Worm (Caenorhabditis elegans): ENCODE data around the gene daf-7.
A peak's percentile ranks its signal among the peaks of the same experiment; 100 is the strongest.

daf-7 gene

DNA sequence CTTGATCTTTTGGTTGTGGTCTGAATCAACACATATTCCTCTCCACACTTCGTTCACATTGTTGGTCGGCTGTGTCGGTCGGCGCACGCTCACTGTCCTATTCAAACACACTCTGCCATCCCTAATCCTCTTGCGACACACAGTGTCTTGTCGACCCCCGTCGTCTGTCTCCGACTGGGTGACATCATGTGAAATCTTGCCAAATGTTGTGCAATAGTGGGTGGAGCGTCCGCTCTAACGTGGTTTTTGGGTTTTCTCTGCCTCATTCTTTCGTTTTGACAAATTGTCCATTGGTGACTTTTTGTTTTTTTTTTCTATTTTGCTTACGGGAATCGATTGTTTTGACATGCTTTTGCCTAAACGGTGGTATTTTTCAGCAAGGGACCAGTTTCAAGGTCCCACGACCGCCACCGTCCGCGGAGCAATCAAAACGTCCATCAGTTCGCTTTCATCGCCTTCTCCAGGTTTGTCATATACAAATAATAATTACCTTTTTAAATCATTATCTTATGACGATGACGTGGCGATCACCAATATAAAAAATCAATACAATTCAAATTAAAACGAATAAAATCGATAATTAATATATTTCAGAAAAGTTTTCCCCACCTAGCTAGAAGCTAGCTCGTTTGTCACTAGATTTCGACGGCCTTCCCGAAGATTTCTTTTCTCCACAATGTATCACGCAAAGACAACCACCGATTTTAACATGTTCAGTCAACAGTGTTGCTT lies 22.2 kb downstream of the daf-7 start (continued):
- peak; percentile 72 for TF ChIP-seq gei-8 (GFP tag; optimal IDR thresholded peaks at IDR 0.05)
- no peak for TF ChIP-seq daf-12 (tag; optimal IDR thresholded peaks at IDR 0.05)
- peak; percentile 78 for TF ChIP-seq lin-13 (GFP tag; optimal IDR thresholded peaks at IDR 0.05)
- TF ChIP-seq F44E2.7 (GFP tag; IDR thresholded peaks at IDR 0.05), result no peak
- TF ChIP-seq mxl-3 (GFP tag; optimal IDR thresholded peaks at IDR 0.05), result peak; percentile 99
- no peak for TF ChIP-seq snpc-4 (tag; optimal IDR thresholded peaks at IDR 0.05)
- peak in 1 of 2 experiments; percentile 52; a peak in 1 of 4 replicates for TF ChIP-seq madf-5 (GFP tag; IDR thresholded peaks at IDR 0.05)
- TF ChIP-seq tag-97 (GFP tag; IDR thresholded peaks at IDR 0.05), result no peak
- TF ChIP-seq ztf-11 (tag; optimal IDR thresholded peaks at IDR 0.05), result no peak
- TF ChIP-seq nhr-10 (tag; optimal IDR thresholded peaks at IDR 0.05), result peak; percentile 88
- peak; percentile 97 for TF ChIP-seq ama-1 (optimal IDR thresholded peaks at IDR 0.05)
- no peak for TF ChIP-seq lim-7 (GFP tag; IDR thresholded peaks at IDR 0.05)
- peak; percentile 98 for TF ChIP-seq hlh-11 (tag; optimal IDR thresholded peaks at IDR 0.05)
- no peak for TF ChIP-seq sdz-12 (GFP tag; optimal IDR thresholded peaks at IDR 0.05)
- peak; percentile 78; the same call in 1 of the 2 replicates for TF ChIP-seq lin-1 (GFP tag; IDR thresholded peaks at IDR 0.05)
- no peak for TF ChIP-seq lin-39 (tag; optimal IDR thresholded peaks at IDR 0.05)
- TF ChIP-seq unc-130 (GFP tag; optimal IDR thresholded peaks at IDR 0.05), result no peak
- peak; percentile 85 for TF ChIP-seq rbr-2 (tag; optimal IDR thresholded peaks at IDR 0.05)
- 0 out of 2 replicates have a peak, but pooled peaks have one; percentile 48 for TF ChIP-seq D1046.2 (GFP tag; IDR thresholded peaks at IDR 0.05)
- peak; percentile 98 for TF ChIP-seq ztf-7 (tag; optimal IDR thresholded peaks at IDR 0.05)
- peak; percentile 77 for TF ChIP-seq php-3 (GFP tag; IDR thresholded peaks at IDR 0.05)
- no peak for TF ChIP-seq daf-19 (GFP tag; conservative IDR thresholded peaks at IDR 0.05)
- peak; percentile 25 to 100 for TF ChIP-seq unc-62 (GFP tag; optimal IDR thresholded peaks at IDR 0.05 in 1 of 2)
- no peak for TF ChIP-seq unc-62 (tag; optimal IDR thresholded peaks at IDR 0.05)
- TF ChIP-seq lin-15B (tag; optimal IDR thresholded peaks at IDR 0.05), result no peak
- TF ChIP-seq daf-8 (GFP tag; IDR thresholded peaks at IDR 0.05), result no peak
- TF ChIP-seq nhr-76 (tag; optimal IDR thresholded peaks at IDR 0.05), result peak; percentile 37
- TF ChIP-seq egl-43 (GFP tag; IDR thresholded peaks at IDR 0.05), result peak; percentile 78
- TF ChIP-seq ceh-62 (tag; optimal IDR thresholded peaks at IDR 0.05), result no peak
- TF ChIP-seq Y105C5A.15 (GFP tag; IDR thresholded peaks at IDR 0.05), result 0 out of 2 replicates have a peak, but pooled peaks have one; percentile 27
- no peak for TF ChIP-seq F26F4.8 (GFP tag; conservative IDR thresholded peaks at IDR 0.05)
- TF ChIP-seq ctbp-1 (GFP tag; IDR thresholded peaks at IDR 0.05), result peak; percentile 82
- peak; percentile 96 for TF ChIP-seq fkh-10 (GFP tag; optimal IDR thresholded peaks at IDR 0.05)
- TF ChIP-seq nhr-25 (tag; optimal IDR thresholded peaks at IDR 0.05; ENCODE audit: borderline replicate concordance, insufficient read depth), result peak; percentile 92
- peak; percentile 82 for TF ChIP-seq cey-2 (tag; optimal IDR thresholded peaks at IDR 0.05; ENCODE audit: borderline replicate concordance, insufficient read depth)
- TF ChIP-seq nhr-42 (GFP tag; IDR thresholded peaks at IDR 0.05), result peak; percentile 82
- peak; percentile 78 to 92 for TF ChIP-seq lsy-2 (tag; optimal IDR thresholded peaks at IDR 0.05)
- peak; percentile 10 for TF ChIP-seq zag-1 (tag; optimal IDR thresholded peaks at IDR 0.05)
- peak; percentile 50; the same call in 1 of the 2 replicates for TF ChIP-seq vab-7 (GFP tag; IDR thresholded peaks at IDR 0.05)
- no peak for TF ChIP-seq unc-39 (tag; optimal IDR thresholded peaks at IDR 0.05)
- TF ChIP-seq zfp-3 (GFP tag; conservative IDR thresholded peaks at IDR 0.05), result peak; percentile 35; the same call in 1 of the 2 replicates
- peak; percentile 74 for TF ChIP-seq nhr-6 (tag; optimal IDR thresholded peaks at IDR 0.05)
- TF ChIP-seq pha-4 (GFP tag; IDR thresholded peaks at IDR 0.05), result peak; percentile 79
- TF ChIP-seq pha-4 (tag; optimal IDR thresholded peaks at IDR 0.05), result peak; percentile 75
- TF ChIP-seq Y75B8A.6 (GFP tag; IDR thresholded peaks at IDR 0.05), result no peak
- no peak for TF ChIP-seq zip-2 (tag; optimal IDR thresholded peaks at IDR 0.05)
- TF ChIP-seq zfp-2 (tag; optimal IDR thresholded peaks at IDR 0.05), result no peak
- peak; percentile 85 for TF ChIP-seq jun-1 (tag; optimal IDR thresholded peaks at IDR 0.05)
- TF ChIP-seq nhr-48 (tag; optimal IDR thresholded peaks at IDR 0.05), result peak; percentile 83
- no peak for TF ChIP-seq F49E8.2 (tag; optimal IDR thresholded peaks at IDR 0.05; ENCODE audit: borderline replicate concordance)
- no peak for TF ChIP-seq Y48G9A.11 (GFP tag; IDR thresholded peaks at IDR 0.05)
